Fruit fly (Drosophila melanogaster) whole organism, embryonic: ENCODE data around the gene QIL1.

ENCODE experiments used
- CG10267 ChIP-seq: fragments of 200-800 bp; sonication (Bioruptor generic); optimal IDR thresholded peaks from 2 replicates; lab custom pipeline; 2018; ENCODE audit warnings: missing biosample characterization, mild to moderate bottlenecking, missing genetic modification characterization, moderate library complexity
- CG11456 ChIP-seq: fragments of 200-800 bp; sonication (Bioruptor generic); IDR thresholded peaks from 3 replicates; pipeline ENCODE4 v1.3.6; 2022; ENCODE audit warnings: missing biosample characterization, missing genetic modification characterization
- CG12104 ChIP-seq: fragments of 200-800 bp; sonication (Bioruptor generic); optimal IDR thresholded peaks from 3 replicates; lab custom pipeline; 2016; ENCODE audit warnings: missing biosample characterization, missing genetic modification characterization
- CG12155 ChIP-seq: fragments of 200-800 bp; sonication (Bioruptor generic); optimal IDR thresholded peaks from 3 replicates; lab custom pipeline; 2016; ENCODE audit warnings: missing biosample characterization, missing genetic modification characterization
- CG12744 ChIP-seq: fragments of 200-800 bp; sonication (Bioruptor generic); optimal IDR thresholded peaks from 2 replicates; lab custom pipeline; 2016; ENCODE audit warnings: missing biosample characterization, missing genetic modification characterization
- CG12769 ChIP-seq: fragments of 200-800 bp; sonication (Bioruptor generic); optimal IDR thresholded peaks from 2 replicates; lab custom pipeline; 2019; ENCODE audit warnings: missing biosample characterization, mild to moderate bottlenecking, missing genetic modification characterization, moderate library complexity
- CG13123 ChIP-seq: fragments of 200-800 bp; sonication (Bioruptor generic); optimal IDR thresholded peaks from 2 replicates; lab custom pipeline; 2016; ENCODE audit warnings: missing biosample characterization, missing genetic modification characterization
- CG14050 ChIP-seq: fragments of 200-800 bp; sonication (Bioruptor generic); IDR thresholded peaks from 3 replicates; pipeline ENCODE4 v1.3.6; 2022; ENCODE audit warnings: missing biosample characterization, missing genetic modification characterization
- CG16779 ChIP-seq: fragments of 200-800 bp; sonication (Bioruptor generic); IDR thresholded peaks from 2 replicates; pipeline ENCODE4 v1.3.6; 2022; ENCODE audit warnings: missing biosample characterization, missing genetic modification characterization
- CG17568 ChIP-seq: fragments of 200-800 bp; sonication (Bioruptor generic); optimal IDR thresholded peaks from 2 replicates; lab custom pipeline; 2018; ENCODE audit warnings: missing biosample characterization, mild to moderate bottlenecking, missing genetic modification characterization, moderate library complexity
- CG17802 ChIP-seq: fragments of 200-800 bp; sonication (Bioruptor generic); optimal IDR thresholded peaks from 2 replicates; lab custom pipeline; 2018; ENCODE audit warnings: missing biosample characterization, mild to moderate bottlenecking, missing genetic modification characterization, moderate library complexity
- CG1832 ChIP-seq: fragments of 200-800 bp; sonication (Bioruptor generic); optimal IDR thresholded peaks from 2 replicates; lab custom pipeline; 2017; ENCODE audit warnings: missing biosample characterization, mild to moderate bottlenecking, missing genetic modification characterization, inconsistent platforms
- CG18764 ChIP-seq: fragments of 200-800 bp; sonication (Bioruptor generic); optimal IDR thresholded peaks from 3 replicates; lab custom pipeline; 2016; ENCODE audit warnings: missing biosample characterization, missing genetic modification characterization
- CG2199 ChIP-seq: fragments of 200-800 bp; sonication (Bioruptor generic); IDR thresholded peaks from 3 replicates; pipeline ENCODE4 v1.3.6; 2022; ENCODE audit warnings: missing biosample characterization, missing genetic modification characterization
- CG31224 ChIP-seq: fragments of 200-800 bp; sonication (Bioruptor generic); IDR thresholded peaks from 2 replicates; pipeline ENCODE4 v1.3.6; 2022; ENCODE audit warnings: missing biosample characterization, missing genetic modification characterization
- CG31441 ChIP-seq: fragments of 200-800 bp; sonication (Bioruptor generic); IDR thresholded peaks from 2 replicates; pipeline ENCODE4 v1.3.6; 2022; ENCODE audit warnings: missing biosample characterization, missing genetic modification characterization
- CG32772 ChIP-seq: fragments of 200-800 bp; sonication (Bioruptor generic); IDR thresholded peaks from 2 replicates; pipeline ENCODE4 v1.3.6; 2022; ENCODE audit warnings: missing biosample characterization, missing genetic modification characterization
- CG34376 ChIP-seq: fragments of 200-800 bp; sonication (Bioruptor generic); optimal IDR thresholded peaks from 2 replicates; lab custom pipeline; 2018; ENCODE audit warnings: missing biosample characterization, mild to moderate bottlenecking, missing genetic modification characterization
- CG4360 ChIP-seq: fragments of 200-800 bp; sonication (Bioruptor generic); IDR thresholded peaks from 2 replicates; pipeline ENCODE4 v1.3.6; 2022; ENCODE audit warnings: missing biosample characterization, missing genetic modification characterization
- CG6689 ChIP-seq: fragments of 200-800 bp; sonication (Bioruptor generic); IDR thresholded peaks from 2 replicates; pipeline ENCODE4 v1.3.6; 2022; ENCODE audit warnings: missing biosample characterization, missing genetic modification characterization
- CG6765 ChIP-seq: fragments of 200-800 bp; sonication (Bioruptor generic); optimal IDR thresholded peaks from 3 replicates; lab custom pipeline; 2017; ENCODE audit warnings: missing biosample characterization, mild to moderate bottlenecking, missing genetic modification characterization
- CHES-1-like ChIP-seq: fragments of 200-800 bp; sonication (Bioruptor generic); optimal IDR thresholded peaks from 2 replicates; lab custom pipeline; 2016; ENCODE audit warnings: missing biosample characterization, missing genetic modification characterization
- Chrac-16 ChIP-seq: fragments of 200-800 bp; sonication (Bioruptor generic); optimal IDR thresholded peaks from 3 replicates; lab custom pipeline; 2016; ENCODE audit warnings: missing biosample characterization, missing genetic modification characterization
- CrebB ChIP-seq: fragments of 200-800 bp; sonication (Bioruptor generic); optimal IDR thresholded peaks from 3 replicates; lab custom pipeline; 2018; ENCODE audit warnings: missing biosample characterization, mild to moderate bottlenecking, missing genetic modification characterization
- Dek ChIP-seq: fragments of 200-800 bp; sonication (Bioruptor generic); optimal IDR thresholded peaks from 3 replicates; lab custom pipeline; 2019; ENCODE audit warnings: missing biosample characterization, mild to moderate bottlenecking, missing genetic modification characterization, moderate library complexity
- Dip3 ChIP-seq: fragments of 200-800 bp; sonication (Bioruptor generic); optimal IDR thresholded peaks from 3 replicates; lab custom pipeline; 2016; ENCODE audit warnings: missing biosample characterization, missing genetic modification characterization
- Ets97D ChIP-seq: fragments of 200-800 bp; sonication (Bioruptor generic); optimal IDR thresholded peaks from 3 replicates; lab custom pipeline; 2016; ENCODE audit warnings: missing biosample characterization, missing genetic modification characterization
- Fer3 ChIP-seq: fragments of 200-800 bp; sonication (Bioruptor generic); optimal IDR thresholded peaks from 2 replicates; lab custom pipeline; 2018; ENCODE audit warnings: missing biosample characterization, mild to moderate bottlenecking, missing genetic modification characterization, moderate library complexity
- Hand ChIP-seq: fragments of 200-800 bp; sonication (Bioruptor generic); optimal IDR thresholded peaks from 2 replicates; lab custom pipeline; 2017; ENCODE audit warnings: mild to moderate bottlenecking, missing biosample characterization, missing genetic modification reagents, missing genetic modification characterization
- HmgD ChIP-seq: fragments of 200-800 bp; sonication (Bioruptor generic); optimal IDR thresholded peaks from 3 replicates; lab custom pipeline; 2016; ENCODE audit warnings: missing biosample characterization, missing genetic modification characterization
- Hmr ChIP-seq: fragments of 200-800 bp; sonication (Bioruptor generic); optimal IDR thresholded peaks from 3 replicates; lab custom pipeline; 2017; ENCODE audit warnings: mild to moderate bottlenecking, missing biosample characterization, missing genetic modification reagents, missing genetic modification characterization
- Meics ChIP-seq: fragments of 200-800 bp; sonication (Bioruptor generic); optimal IDR thresholded peaks from 2 replicates; lab custom pipeline; 2017; ENCODE audit warnings: missing biosample characterization, mild to moderate bottlenecking, missing genetic modification characterization
- Mes4 ChIP-seq: fragments of 200-800 bp; sonication (Bioruptor generic); optimal IDR thresholded peaks from 2 replicates; lab custom pipeline; 2016; ENCODE audit warnings: missing biosample characterization, missing genetic modification characterization
- Neu2 ChIP-seq: fragments of 200-800 bp; sonication (Bioruptor generic); optimal IDR thresholded peaks from 3 replicates; lab custom pipeline; 2016; ENCODE audit warnings: missing biosample characterization, missing genetic modification characterization, borderline replicate concordance
- Nf-YB ChIP-seq: fragments of 200-800 bp; sonication (Bioruptor generic); optimal IDR thresholded peaks from 3 replicates; lab custom pipeline; 2019; ENCODE audit warnings: missing biosample characterization, mild to moderate bottlenecking, missing genetic modification characterization, moderate library complexity
- Nf-YC ChIP-seq: fragments of 200-800 bp; optimal IDR thresholded peaks from 3 replicates; lab custom pipeline; 2019; ENCODE audit warnings: missing biosample characterization, mild to moderate bottlenecking, missing genetic modification characterization, moderate library complexity
- Sry-β ChIP-seq: fragments of 200-800 bp; sonication (Bioruptor generic); optimal IDR thresholded peaks from 2 replicates; lab custom pipeline; 2018; ENCODE audit warnings: missing biosample characterization, mild to moderate bottlenecking, missing genetic modification characterization, moderate library complexity
- bcd ChIP-seq: fragments of 200-800 bp; sonication (Bioruptor generic); optimal IDR thresholded peaks from 2 replicates; lab custom pipeline; 2017; ENCODE audit warnings: missing biosample characterization, mild to moderate bottlenecking, missing genetic modification characterization
- bsh ChIP-seq, 2 experiments: fragments of 200-800 bp; sonication (Bioruptor generic); optimal IDR thresholded peaks; 2 replicates each; lab custom pipeline; 2017 to 2018; ENCODE audit warnings: mild to moderate bottlenecking in 2 of 2, missing biosample characterization in 2 of 2, missing genetic modification characterization in 2 of 2, moderate library complexity in 1 of 2
- cas ChIP-seq: fragments of 200-800 bp; sonication (Bioruptor generic); IDR thresholded peaks from 2 replicates; pipeline ENCODE4 v1.3.6; 2022; ENCODE audit warnings: missing biosample characterization, missing genetic modification characterization
- cwo ChIP-seq: fragments of 200-800 bp; sonication (Bioruptor generic); optimal IDR thresholded peaks from 3 replicates; lab custom pipeline; 2017; ENCODE audit warnings: missing biosample characterization, missing genetic modification characterization, mild to moderate bottlenecking, moderate library complexity, missing genetic modification reagents
- gem ChIP-seq: fragments of 200-800 bp; sonication (Bioruptor generic); optimal IDR thresholded peaks from 2 replicates; lab custom pipeline; 2019; ENCODE audit warnings: missing biosample characterization, mild to moderate bottlenecking, missing genetic modification characterization, moderate library complexity
- inv ChIP-seq: fragments of 200-800 bp; sonication (Bioruptor generic); IDR thresholded peaks from 2 replicates; pipeline ENCODE4 v1.3.6; 2022; ENCODE audit warnings: missing biosample characterization, missing genetic modification characterization; ENCODE audit not compliant: partially characterized antibody
- sc ChIP-seq, 3 experiments: fragments of >200 bp in 2 of 3; fragments of 200-800 bp in 1 of 3; sonication (Bioruptor generic) in 1 of 3; optimal IDR thresholded peaks; 2 replicates in 2 of 3; 3 replicates in 1 of 3; lab custom pipeline; 2017; ENCODE audit warnings: mild to moderate bottlenecking in 1 of 3, missing biosample characterization in 1 of 3, missing genetic modification characterization in 1 of 3, missing genetic modification reagents in 1 of 3
- slp2 ChIP-seq: fragments of 200-800 bp; sonication (Bioruptor generic); optimal IDR thresholded peaks from 2 replicates; lab custom pipeline; 2016; ENCODE audit warnings: missing biosample characterization, missing genetic modification characterization
- trh ChIP-seq: fragments of 200-800 bp; sonication (Bioruptor generic); optimal IDR thresholded peaks from 2 replicates; lab custom pipeline; 2016; ENCODE audit warnings: missing biosample characterization, missing genetic modification characterization
- wor ChIP-seq: fragments of 200-800 bp; sonication (Bioruptor generic); IDR thresholded peaks from 2 replicates; pipeline ENCODE4 v1.3.6; 2022; ENCODE audit warnings: missing biosample characterization, missing genetic modification characterization
- yki ChIP-seq: fragments of >200 bp; optimal IDR thresholded peaks from 3 replicates; lab custom pipeline; 2018
- zfh2 ChIP-seq: fragments of 200-800 bp; sonication (Bioruptor generic); optimal IDR thresholded peaks from 2 replicates; lab custom pipeline; 2016; ENCODE audit warnings: missing biosample characterization, missing genetic modification characterization

Gene QIL1

dm6 chr3L:17513893-17514616 is 48.3 kb downstream of the QIL1 start, which contains the start of the genes U4-U6-60K and CG7564 (continued):
- TF ChIP-seq CG2199 (no peak), CG1832 (GFP tag; lab: Kevin White, UChicago) (no peak), CG6689 (GFP tag; lab: Robert Waterston, UW) (no peak), Mes4 (GFP tag; lab: Kevin White, UChicago) (no peak), bsh (GFP tag; optimal IDR thresholded peaks at IDR 0.05; lab: Kevin White, UChicago) (peak in 1 of 2 experiments; percentile 8), CG18764 (GFP tag; lab: Kevin White, UChicago) (peak; percentile 37), CG11456 (GFP tag; lab: Robert Waterston, UW) (peak; percentile 61; the same call in 2 of the 3 replicates), Dip3 (GFP tag; lab: Kevin White, UChicago) (peak; percentile 53), Sry-β (peak; percentile 82), CG14050 (GFP tag; lab: Robert Waterston, UW) (no peak), CG12744 (GFP tag; lab: Kevin White, UChicago) (peak; percentile 5), CG6765 (GFP tag; lab: Kevin White, UChicago) (no peak), CG12155 (GFP tag; lab: Kevin White, UChicago) (peak; percentile 77), CG13123 (GFP tag; lab: Kevin White, UChicago) (peak; percentile 15), zfh2 (peak; percentile 81), CG31441 (peak; percentile 91), CG34376 (GFP tag; lab: Kevin White, UChicago) (peak; percentile 46), CG32772 (GFP tag; lab: Robert Waterston, UW) (no peak), CG16779 (GFP tag; lab: Robert Waterston, UW) (no peak), Chrac-16 (GFP tag; lab: Kevin White, UChicago) (peak; percentile 42), slp2 (GFP tag; lab: Kevin White, UChicago) (peak; percentile 22), cas (GFP tag; lab: Robert Waterston, UW) (no peak), inv (peak; percentile 99), Dek (tag; lab: Kevin White, UChicago) (peak; percentile 58), Meics (GFP tag; lab: Kevin White, UChicago) (peak; percentile 73), CHES-1-like (GFP tag; lab: Kevin White, UChicago) (peak; percentile 7), Hand (GFP tag; lab: Kevin White, UChicago) (no peak), CG17802 (tag; lab: Kevin White, UChicago) (no peak), sc (optimal IDR thresholded peaks at IDR 0.05; lab: Kevin White, UChicago) (no peak), sc (GFP tag; optimal IDR thresholded peaks at IDR 0.05; lab: Kevin White, UChicago) (peak; percentile 7), CG10267 (tag; lab: Kevin White, UChicago) (peak; percentile 98), CG12104 (GFP tag; lab: Kevin White, UChicago) (peak; percentile 71), CG31224 (GFP tag; lab: Robert Waterston, UW) (peak; percentile 40; the same call in 1 of the 2 replicates), bcd (peak; percentile 81), Neu2 (GFP tag; lab: Kevin White, UChicago) (no peak), HmgD (GFP tag; lab: Kevin White, UChicago) (no peak), cwo (GFP tag; lab: Kevin White, UChicago) (no peak), Fer3 (tag; lab: Kevin White, UChicago) (peak; percentile 18), trh (GFP tag; lab: Kevin White, UChicago) (peak; percentile 46), gem (no peak), Nf-YB (GFP tag; lab: Kevin White, UChicago) (peak; percentile 31), CrebB (no peak), wor (GFP tag; lab: Robert Waterston, UW) (no peak), Hmr (GFP tag; lab: Kevin White, UChicago) (peak; percentile 72), yki (lab: Kevin White, UChicago) (no peak), CG4360 (GFP tag; lab: Robert Waterston, UW) (no peak; the same call in 1 of the 2 replicates), CG12769 (no peak), CG17568 (GFP tag; lab: Kevin White, UChicago) (no peak), Nf-YC (peak; percentile 67), Ets97D (GFP tag; lab: Kevin White, UChicago) (peak; percentile 45)
